Worm (Caenorhabditis elegans) whole organism, midembryonic: Measurements from ENCODE around the gene C47G2.3.

ENCODE experiments used
- T22C8.4 ChIP-seq: fragments of 200-800 bp; sonication (Bioruptor generic); IDR thresholded peaks from 2 replicates; pipeline ENCODE4 v1.3.6; 2022; ENCODE audit warnings: missing genetic modification characterization, missing compliant biosample characterization
- flt-1 ChIP-seq: fragments of 200-800 bp; sonication (Bioruptor generic); IDR thresholded peaks from 2 replicates; pipeline ENCODE4 v1.3.6; 2022; ENCODE audit warnings: missing genetic modification characterization, missing compliant biosample characterization
- klf-2 ChIP-seq: fragments of 200-800 bp; sonication (Bioruptor generic); conservative IDR thresholded peaks from 2 replicates; pipeline ENCODE4 v1.3.6; 2022; ENCODE audit warnings: missing genetic modification reagents, missing genetic modification characterization, missing compliant biosample characterization
- med-1 ChIP-seq: sonication (generic microtip); optimal IDR thresholded peaks from 2 replicates; lab custom pipeline; 2017; ENCODE audit warnings: missing genetic modification characterization, mild to moderate bottlenecking, missing compliant biosample characterization, antibody characterized with exemption, missing genetic modification reagents; ENCODE audit not compliant: insufficient read depth
- ref-1 ChIP-seq: fragments of 200-800 bp; sonication (Bioruptor generic); conservative IDR thresholded peaks from 2 replicates; pipeline ENCODE4 v1.3.6; 2022; ENCODE audit warnings: missing genetic modification reagents, missing genetic modification characterization, missing compliant biosample characterization
- tab-1 ChIP-seq: fragments of 200-800 bp; sonication (Bioruptor generic); IDR thresholded peaks from 2 replicates; pipeline ENCODE4 v1.3.6; 2022; ENCODE audit warnings: missing genetic modification characterization, missing compliant biosample characterization
- ztf-23 ChIP-seq: fragments of 200-800 bp; sonication (Bioruptor generic); IDR thresholded peaks from 2 replicates; pipeline ENCODE4 v1.3.6; 2022; ENCODE audit warnings: missing genetic modification reagents, missing genetic modification characterization, missing compliant biosample characterization
- ztf-29 ChIP-seq: fragments of 200-800 bp; sonication (Bioruptor generic); IDR thresholded peaks from 2 replicates; pipeline ENCODE4 v1.3.6; 2022; ENCODE audit warnings: missing genetic modification reagents, missing genetic modification characterization, missing compliant biosample characterization

ce11 chrII:11302591-11302990 lies 12.6 kb upstream of the C47G2.3 start, which contains the start of gene samp-1:
- TF ChIP-seq ztf-23 (no peak), med-1 (GFP tag; lab: Kevin White, UChicago) (no peak), ztf-29 (GFP tag; lab: Robert Waterston, UW) (no peak), T22C8.4 (GFP tag; lab: Robert Waterston, UW) (no peak), klf-2 (GFP tag; lab: Robert Waterston, UW) (no peak), ref-1 (GFP tag; lab: Robert Waterston, UW) (no peak), flt-1 (GFP tag; lab: Robert Waterston, UW) (no peak), tab-1 (GFP tag; lab: Robert Waterston, UW) (no peak)
